Fruit fly (Drosophila melanogaster) whole organism, embryonic: ENCODE data around the gene CG15431.

ENCODE experiments used
- Atf3 ChIP-seq: fragments of 200-800 bp; sonication (Bioruptor generic); optimal IDR thresholded peaks from 3 replicates; lab custom pipeline; 2016; ENCODE audit warnings: missing biosample characterization, missing genetic modification characterization
- CG10321 ChIP-seq: fragments of 200-800 bp; sonication (Bioruptor generic); IDR thresholded peaks from 2 replicates; pipeline ENCODE4 v1.3.6; 2022; ENCODE audit warnings: missing biosample characterization, missing genetic modification characterization
- CG12104 ChIP-seq: fragments of 200-800 bp; sonication (Bioruptor generic); optimal IDR thresholded peaks from 3 replicates; lab custom pipeline; 2016; ENCODE audit warnings: missing biosample characterization, missing genetic modification characterization
- CG12942 ChIP-seq: fragments of 200-800 bp; sonication (Bioruptor generic); optimal IDR thresholded peaks from 3 replicates; lab custom pipeline; 2016; ENCODE audit warnings: missing biosample characterization, missing genetic modification characterization
- CG15073 ChIP-seq: fragments of 200-800 bp; sonication (Bioruptor generic); optimal IDR thresholded peaks from 2 replicates; lab custom pipeline; 2016; ENCODE audit warnings: missing biosample characterization, missing genetic modification characterization
- CG15479 ChIP-seq: fragments of 200-800 bp; sonication (Bioruptor generic); optimal IDR thresholded peaks from 3 replicates; lab custom pipeline; 2019; ENCODE audit warnings: missing biosample characterization, mild to moderate bottlenecking, missing genetic modification characterization, moderate library complexity
- CG15514 ChIP-seq: fragments of 200-800 bp; sonication (Bioruptor generic); optimal IDR thresholded peaks from 3 replicates; lab custom pipeline; 2017; ENCODE audit warnings: missing biosample characterization, missing genetic modification characterization, mild to moderate bottlenecking, moderate library complexity, missing genetic modification reagents
- CG1602 ChIP-seq: fragments of 200-800 bp; sonication (Bioruptor generic); optimal IDR thresholded peaks from 3 replicates; lab custom pipeline; 2016; ENCODE audit warnings: missing biosample characterization, missing genetic modification characterization
- CG17385 ChIP-seq: fragments of 200-800 bp; sonication (Bioruptor generic); optimal IDR thresholded peaks from 3 replicates; lab custom pipeline; 2018; ENCODE audit warnings: missing biosample characterization, mild to moderate bottlenecking, missing genetic modification characterization
- CG17802 ChIP-seq: fragments of 200-800 bp; sonication (Bioruptor generic); optimal IDR thresholded peaks from 2 replicates; lab custom pipeline; 2018; ENCODE audit warnings: missing biosample characterization, mild to moderate bottlenecking, missing genetic modification characterization, moderate library complexity
- CG2116 ChIP-seq: fragments of 200-800 bp; sonication (Bioruptor generic); optimal IDR thresholded peaks from 3 replicates; lab custom pipeline; 2018; ENCODE audit warnings: missing biosample characterization, mild to moderate bottlenecking, missing genetic modification characterization
- CG2202 ChIP-seq: fragments of 200-800 bp; sonication (Bioruptor generic); optimal IDR thresholded peaks from 2 replicates; lab custom pipeline; 2018; ENCODE audit warnings: missing biosample characterization, mild to moderate bottlenecking, missing genetic modification characterization
- CG31224 ChIP-seq: fragments of 200-800 bp; sonication (Bioruptor generic); IDR thresholded peaks from 2 replicates; pipeline ENCODE4 v1.3.6; 2022; ENCODE audit warnings: missing biosample characterization, missing genetic modification characterization
- CG6254 ChIP-seq: fragments of 200-800 bp; sonication (Bioruptor generic); optimal IDR thresholded peaks from 3 replicates; lab custom pipeline; 2017; ENCODE audit warnings: mild to moderate bottlenecking, missing biosample characterization, missing genetic modification reagents, missing genetic modification characterization
- CG6683 ChIP-seq: fragments of 200-800 bp; sonication (Bioruptor generic); optimal IDR thresholded peaks from 2 replicates; lab custom pipeline; 2017; ENCODE audit warnings: missing biosample characterization, mild to moderate bottlenecking, missing genetic modification characterization, missing genetic modification reagents
- CG7372 ChIP-seq: fragments of 200-800 bp; sonication (Bioruptor generic); IDR thresholded peaks from 2 replicates; pipeline ENCODE4 v1.3.6; 2022; ENCODE audit warnings: missing biosample characterization, missing genetic modification characterization
- CG7556 ChIP-seq: fragments of 200-800 bp; sonication (Bioruptor generic); optimal IDR thresholded peaks from 2 replicates; lab custom pipeline; 2017; ENCODE audit warnings: missing biosample characterization, mild to moderate bottlenecking, missing genetic modification characterization
- CG8281 ChIP-seq: fragments of 200-800 bp; sonication (Bioruptor generic); optimal IDR thresholded peaks from 2 replicates; lab custom pipeline; 2018; ENCODE audit warnings: missing biosample characterization, mild to moderate bottlenecking, missing genetic modification characterization, moderate library complexity
- CG9797 ChIP-seq: fragments of 200-800 bp; sonication (Bioruptor generic); optimal IDR thresholded peaks from 3 replicates; lab custom pipeline; 2018; ENCODE audit warnings: missing biosample characterization, mild to moderate bottlenecking, missing genetic modification characterization
- CTCF ChIP-seq: fragments of 200-800 bp; sonication (Bioruptor generic); optimal IDR thresholded peaks from 2 replicates; lab custom pipeline; 2017; ENCODE audit warnings: missing biosample characterization, mild to moderate bottlenecking, missing genetic modification characterization, moderate library complexity
- CkIIα-i1 ChIP-seq: fragments of 200-800 bp; sonication (Bioruptor generic); IDR thresholded peaks from 2 replicates; pipeline ENCODE4 v1.3.6; 2022; ENCODE audit warnings: missing biosample characterization, missing genetic modification characterization
- D ChIP-seq, 2 experiments: fragments of 200-800 bp in 1 of 2; fragments of >200 bp in 1 of 2; sonication (Bioruptor generic) in 1 of 2; optimal IDR thresholded peaks; 2 replicates in 1 of 2; 3 replicates in 1 of 2; lab custom pipeline; 2017; ENCODE audit warnings: mild to moderate bottlenecking in 1 of 2, missing biosample characterization in 1 of 2, missing genetic modification characterization in 1 of 2, missing genetic modification reagents in 1 of 2
- D19B ChIP-seq: fragments of 200-800 bp; sonication (Bioruptor generic); optimal IDR thresholded peaks from 2 replicates; lab custom pipeline; 2017; ENCODE audit warnings: missing biosample characterization, mild to moderate bottlenecking, missing genetic modification characterization
- Doc2 ChIP-seq: fragments of 200-800 bp; sonication (Bioruptor generic); IDR thresholded peaks from 2 replicates; pipeline ENCODE4 v1.3.6; 2022; ENCODE audit warnings: missing biosample characterization, missing genetic modification characterization
- Dp ChIP-seq: fragments of 200-800 bp; sonication (Bioruptor generic); optimal IDR thresholded peaks from 2 replicates; lab custom pipeline; 2018; ENCODE audit warnings: missing biosample characterization, mild to moderate bottlenecking, missing genetic modification characterization, moderate library complexity
- Ets97D ChIP-seq: fragments of 200-800 bp; sonication (Bioruptor generic); optimal IDR thresholded peaks from 3 replicates; lab custom pipeline; 2016; ENCODE audit warnings: missing biosample characterization, missing genetic modification characterization
- Hmr ChIP-seq: fragments of 200-800 bp; sonication (Bioruptor generic); optimal IDR thresholded peaks from 3 replicates; lab custom pipeline; 2017; ENCODE audit warnings: mild to moderate bottlenecking, missing biosample characterization, missing genetic modification reagents, missing genetic modification characterization
- Hr3 ChIP-seq: fragments of 200-800 bp; sonication (Bioruptor generic); optimal IDR thresholded peaks from 3 replicates; lab custom pipeline; 2016; ENCODE audit warnings: missing biosample characterization, missing genetic modification characterization
- MBD-R2 ChIP-seq: fragments of 200-800 bp; sonication (Bioruptor generic); IDR thresholded peaks from 2 replicates; pipeline ENCODE4 v1.3.6; 2022; ENCODE audit warnings: missing biosample characterization, missing genetic modification characterization
- NK7.1 ChIP-seq: fragments of 200-800 bp; sonication (Bioruptor generic); optimal IDR thresholded peaks from 3 replicates; lab custom pipeline; 2016; ENCODE audit warnings: missing biosample characterization, missing genetic modification characterization
- Taf1 ChIP-seq: fragments of 200-800 bp; sonication (Bioruptor generic); IDR thresholded peaks from 2 replicates; pipeline ENCODE4 v1.3.6; 2022; ENCODE audit warnings: missing biosample characterization, missing genetic modification characterization
- bab2 ChIP-seq: fragments of 200-800 bp; sonication (Bioruptor generic); optimal IDR thresholded peaks from 2 replicates; lab custom pipeline; 2016; ENCODE audit warnings: missing biosample characterization, missing genetic modification characterization
- bcd ChIP-seq: fragments of 200-800 bp; sonication (Bioruptor generic); optimal IDR thresholded peaks from 2 replicates; lab custom pipeline; 2017; ENCODE audit warnings: missing biosample characterization, mild to moderate bottlenecking, missing genetic modification characterization
- bigmax ChIP-seq: fragments of 200-800 bp; sonication (Bioruptor generic); optimal IDR thresholded peaks from 2 replicates; lab custom pipeline; 2018; ENCODE audit warnings: missing biosample characterization, mild to moderate bottlenecking, missing genetic modification characterization
- cas ChIP-seq: fragments of 200-800 bp; sonication (Bioruptor generic); IDR thresholded peaks from 2 replicates; pipeline ENCODE4 v1.3.6; 2022; ENCODE audit warnings: missing biosample characterization, missing genetic modification characterization
- cg ChIP-seq: fragments of 200-800 bp; sonication (Bioruptor generic); optimal IDR thresholded peaks from 3 replicates; lab custom pipeline; 2019; ENCODE audit warnings: missing biosample characterization, mild to moderate bottlenecking, missing genetic modification characterization, moderate library complexity
- crc ChIP-seq: fragments of 200-800 bp; sonication (Bioruptor generic); optimal IDR thresholded peaks from 2 replicates; lab custom pipeline; 2016; ENCODE audit warnings: missing biosample characterization, missing genetic modification characterization
- dpn ChIP-seq, 2 experiments: fragments of 200-800 bp; sonication (Bioruptor generic); optimal IDR thresholded peaks; 3 replicates each; lab custom pipeline; 2016; ENCODE audit warnings: missing biosample characterization in 2 of 2, missing genetic modification characterization in 2 of 2
- emc ChIP-seq: fragments of 200-800 bp; sonication (Bioruptor generic); optimal IDR thresholded peaks from 2 replicates; lab custom pipeline; 2016; ENCODE audit warnings: missing biosample characterization, missing genetic modification characterization
- ewg ChIP-seq: fragments of 200-800 bp; sonication (Bioruptor generic); optimal IDR thresholded peaks from 3 replicates; lab custom pipeline; 2017; ENCODE audit warnings: mild to moderate bottlenecking, missing biosample characterization, missing genetic modification reagents, missing genetic modification characterization
- grau ChIP-seq: fragments of 200-800 bp; optimal IDR thresholded peaks from 3 replicates; lab custom pipeline; 2019; ENCODE audit warnings: missing biosample characterization, mild to moderate bottlenecking, missing genetic modification characterization, moderate library complexity
- grn ChIP-seq: fragments of 200-800 bp; sonication (Bioruptor generic); optimal IDR thresholded peaks from 3 replicates; lab custom pipeline; 2017; ENCODE audit warnings: missing biosample characterization, missing genetic modification characterization
- h ChIP-seq: fragments of >200 bp; optimal IDR thresholded peaks from 2 replicates; lab custom pipeline; 2017
- jing ChIP-seq: fragments of 200-800 bp; sonication (Bioruptor generic); optimal IDR thresholded peaks from 2 replicates; lab custom pipeline; 2018; ENCODE audit warnings: missing biosample characterization, mild to moderate bottlenecking, missing genetic modification characterization
- mirr ChIP-seq: fragments of 200-800 bp; sonication (Bioruptor generic); optimal IDR thresholded peaks from 3 replicates; lab custom pipeline; 2018; ENCODE audit warnings: missing biosample characterization, mild to moderate bottlenecking, missing genetic modification characterization
- onecut ChIP-seq: fragments of 200-800 bp; sonication (Bioruptor generic); IDR thresholded peaks from 2 replicates; pipeline ENCODE4 v1.3.6; 2022; ENCODE audit warnings: missing biosample characterization, missing genetic modification characterization
- repo ChIP-seq: fragments of 200-800 bp; sonication (Bioruptor generic); optimal IDR thresholded peaks from 2 replicates; lab custom pipeline; 2016; ENCODE audit warnings: missing biosample characterization, missing genetic modification characterization
- schlank ChIP-seq: fragments of 200-800 bp; sonication (Bioruptor generic); optimal IDR thresholded peaks from 2 replicates; lab custom pipeline; 2018; ENCODE audit warnings: missing biosample characterization, mild to moderate bottlenecking, missing genetic modification characterization
- scrt ChIP-seq: fragments of 200-800 bp; sonication (Bioruptor generic); optimal IDR thresholded peaks from 2 replicates; lab custom pipeline; 2018; ENCODE audit warnings: missing biosample characterization, mild to moderate bottlenecking, missing genetic modification characterization, moderate library complexity
- twi ChIP-seq: fragments of 200-800 bp; optimal IDR thresholded peaks from 2 replicates; lab custom pipeline; 2019; ENCODE audit warnings: missing biosample characterization, mild to moderate bottlenecking, missing genetic modification characterization, moderate library complexity
- usp ChIP-seq: fragments of >200 bp; optimal IDR thresholded peaks from 2 replicates; lab custom pipeline; 2017; ENCODE audit warnings: missing biosample characterization, missing genetic modification characterization
- zfh1 ChIP-seq: fragments of 200-800 bp; sonication (Bioruptor generic); IDR thresholded peaks from 3 replicates; pipeline ENCODE4 v1.3.6; 2022; ENCODE audit warnings: missing biosample characterization, missing genetic modification characterization

Gene CG15431

DNA sequence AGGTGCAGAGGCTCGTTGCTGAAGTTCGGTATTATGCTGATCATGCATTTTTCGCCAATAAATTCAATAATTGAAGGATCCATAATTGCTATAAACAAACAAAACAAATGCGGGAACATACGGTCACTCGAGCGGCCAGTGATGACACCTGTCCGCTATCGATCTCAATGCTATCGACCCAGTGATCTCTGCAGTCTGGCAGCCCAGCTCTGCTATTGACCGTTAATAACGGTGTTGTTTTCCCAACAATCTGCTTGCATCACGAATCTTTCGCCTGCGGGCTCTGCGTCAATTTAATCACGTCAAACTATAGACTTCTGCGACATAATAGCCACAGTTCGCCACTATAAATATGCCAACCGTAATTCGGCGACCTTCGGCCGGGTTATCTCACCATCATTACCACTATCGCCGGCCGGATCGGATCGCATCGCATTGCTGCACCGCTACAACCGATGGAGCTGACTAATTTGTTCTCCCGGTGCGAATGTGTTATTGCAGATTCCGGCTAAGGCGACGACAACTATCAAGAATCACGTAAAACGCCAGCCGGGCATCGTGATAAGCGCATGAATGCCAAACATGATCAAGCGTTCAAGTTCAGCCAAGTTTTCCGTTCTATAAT lies 54.0 kb downstream of the CG15431 start, which contains the start of gene Psf2 (continued):
- no peak for TF ChIP-seq crc (GFP tag; lab: Kevin White, UChicago)
- no peak for TF ChIP-seq CG12942 (GFP tag; lab: Kevin White, UChicago)
- TF ChIP-seq bigmax (GFP tag; lab: Kevin White, UChicago), result no peak
- no peak for TF ChIP-seq ewg (GFP tag; lab: Kevin White, UChicago)
- no peak for TF ChIP-seq Taf1 (GFP tag; lab: Robert Waterston, UW)
- TF ChIP-seq CG17385 (GFP tag; lab: Kevin White, UChicago), result no peak
- no peak for TF ChIP-seq bcd
- TF ChIP-seq CG2116 (GFP tag; lab: Kevin White, UChicago), result peak; percentile 73
- TF ChIP-seq Hmr (GFP tag; lab: Kevin White, UChicago), result no peak
- TF ChIP-seq CG15073 (GFP tag; lab: Kevin White, UChicago), result no peak
- no peak for TF ChIP-seq D (optimal IDR thresholded peaks at IDR 0.05; lab: Kevin White, UChicago)
- TF ChIP-seq D (GFP tag; optimal IDR thresholded peaks at IDR 0.05; lab: Kevin White, UChicago), result no peak
- peak; percentile 30 for TF ChIP-seq CG15514
- TF ChIP-seq CG12104 (GFP tag; lab: Kevin White, UChicago), result no peak
- no peak for TF ChIP-seq mirr (GFP tag; lab: Kevin White, UChicago)
- no peak for TF ChIP-seq CG2202
- TF ChIP-seq CG17802, result no peak
- TF ChIP-seq Doc2, result no peak
- no peak for TF ChIP-seq Hr3 (GFP tag; lab: Kevin White, UChicago)
- TF ChIP-seq CG7556 (GFP tag; lab: Kevin White, UChicago), result no peak
- no peak for TF ChIP-seq CG6254
- TF ChIP-seq onecut (GFP tag; lab: Robert Waterston, UW), result no peak
- TF ChIP-seq grau (tag; lab: Kevin White, UChicago), result no peak
- no peak for TF ChIP-seq emc
- no peak for TF ChIP-seq repo (GFP tag; lab: Kevin White, UChicago)
- no peak for TF ChIP-seq dpn (GFP tag; optimal IDR thresholded peaks at IDR 0.05; lab: Kevin White, UChicago)
- no peak for TF ChIP-seq NK7.1 (GFP tag; lab: Kevin White, UChicago)
- TF ChIP-seq bab2 (GFP tag; lab: Kevin White, UChicago), result no peak
- no peak for TF ChIP-seq CG10321
- TF ChIP-seq cg, result no peak
- TF ChIP-seq MBD-R2, result peak; percentile 72
- no peak for TF ChIP-seq CG15479 (GFP tag; lab: Kevin White, UChicago)
- TF ChIP-seq grn, result no peak
- no peak for TF ChIP-seq zfh1
- TF ChIP-seq CkIIα-i1 (GFP tag; lab: Robert Waterston, UW), result no peak
- peak; percentile 60 for TF ChIP-seq Dp
- no peak for TF ChIP-seq scrt (GFP tag; lab: Kevin White, UChicago)
- no peak for TF ChIP-seq CTCF (GFP tag; lab: Kevin White, UChicago)
- no peak for TF ChIP-seq twi (tag; lab: Kevin White, UChicago)
- peak; percentile 69 for TF ChIP-seq CG9797 (GFP tag; lab: Kevin White, UChicago)
- TF ChIP-seq CG6683 (GFP tag; lab: Kevin White, UChicago), result no peak
- no peak for TF ChIP-seq jing (GFP tag; lab: Kevin White, UChicago)
- TF ChIP-seq schlank (tag; lab: Kevin White, UChicago), result no peak
- no peak for TF ChIP-seq D19B
- TF ChIP-seq Ets97D (GFP tag; lab: Kevin White, UChicago), result peak; percentile 71
- no peak for TF ChIP-seq CG8281
- TF ChIP-seq CG7372, result no peak
- TF ChIP-seq Atf3 (GFP tag; lab: Kevin White, UChicago), result no peak
- no peak for TF ChIP-seq usp (GFP tag; lab: Kevin White, UChicago)
- TF ChIP-seq h (lab: Kevin White, UChicago), result no peak
- TF ChIP-seq cas (GFP tag; lab: Robert Waterston, UW), result no peak
- no peak for TF ChIP-seq CG1602 (GFP tag; lab: Kevin White, UChicago)
- no peak for TF ChIP-seq CG31224 (GFP tag; lab: Robert Waterston, UW)
